Worm (Caenorhabditis elegans) whole organism, early embryonic: Measurements from ENCODE around the gene ZK1010.4.

ENCODE experiments used
- ama-1 ChIP-seq: fragments of 150-350 bp; optimal IDR thresholded peaks from 2 replicates; lab custom pipeline; 2014
- hnd-1 ChIP-seq: sonication (generic microtip); optimal IDR thresholded peaks from 2 replicates; lab custom pipeline; 2016; ENCODE audit warnings: missing genetic modification characterization, missing compliant biosample characterization

DNA sequence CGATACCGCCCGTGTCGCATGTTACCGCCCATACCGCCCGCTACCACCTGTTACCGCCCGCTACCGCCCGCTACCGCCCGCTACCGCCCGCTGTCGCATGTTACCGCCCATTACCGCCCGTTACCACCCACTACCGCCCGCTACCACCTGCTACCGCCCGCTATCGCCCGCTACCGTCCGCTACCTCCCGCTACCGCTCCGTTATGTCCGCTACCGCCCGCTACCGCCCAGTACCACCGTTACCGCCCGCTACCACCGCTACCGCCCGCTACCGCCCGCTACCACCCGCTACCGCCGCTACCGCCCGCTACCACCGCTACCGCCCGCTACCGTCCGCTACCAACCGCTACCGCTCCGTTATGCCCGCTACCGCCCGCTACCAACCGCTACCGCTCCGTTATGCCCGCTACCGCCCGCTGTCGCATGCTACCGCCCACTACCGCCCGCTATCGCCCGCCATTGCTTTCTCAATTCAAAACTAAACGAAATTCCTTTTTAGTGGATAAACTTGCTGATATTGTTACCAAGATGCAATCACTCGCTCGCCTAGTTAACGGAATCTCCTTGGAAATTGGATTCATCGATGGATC is 51.7 kb downstream of the ZK1010.4 start:
- TF ChIP-seq hnd-1, result no peak
- TF ChIP-seq ama-1 (lab: Kevin White, UChicago), result no peak
